Fruit fly (Drosophila melanogaster): ENCODE measurements around the gene AOX1.

dm6 chr3R:15579693-15580092 is 42.6 kb upstream of the AOX1 start:
- TF ChIP-seq psq (optimal IDR thresholded peaks at IDR 0.05) (no peak), CG8478 (optimal IDR thresholded peaks at IDR 0.05) (no peak), EcR (GFP tag; optimal IDR thresholded peaks at IDR 0.05) (no peak), usp (GFP tag; optimal IDR thresholded peaks at IDR 0.05) (no peak), pan (optimal IDR thresholded peaks at IDR 0.05) (no peak), Dll (optimal IDR thresholded peaks at IDR 0.05) (no peak)
